Worm (Caenorhabditis elegans): ENCODE data around the gene nhr-56.

DNA sequence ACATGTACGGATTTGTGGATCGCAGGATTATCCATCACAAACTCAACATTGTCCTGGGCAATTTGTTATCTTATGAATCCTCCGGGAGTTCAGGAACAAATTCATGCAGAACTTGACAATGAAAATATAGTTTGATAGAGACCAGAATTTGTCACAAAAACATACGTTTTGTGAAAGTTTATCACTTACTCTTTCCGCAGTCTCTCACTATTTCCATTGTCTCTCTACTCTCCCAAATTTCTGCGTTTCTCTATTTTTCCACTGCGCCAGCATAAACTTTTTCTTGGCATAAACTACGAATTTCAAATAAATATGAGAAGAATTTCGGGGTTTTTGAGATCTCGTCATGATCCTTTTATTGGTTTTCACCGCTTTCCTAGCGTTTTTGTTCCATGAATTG lies 23.8 kb downstream of the nhr-56 start, which contains the start of gene cyp-33C3:
- TF ChIP-seq lin-15B (tag; optimal IDR thresholded peaks at IDR 0.05) (no peak), lin-39 (tag; optimal IDR thresholded peaks at IDR 0.05) (no peak), Y75B8A.6 (GFP tag; IDR thresholded peaks at IDR 0.05) (no peak), dmd-8 (GFP tag; IDR thresholded peaks at IDR 0.05) (no peak), egl-27 (tag; optimal IDR thresholded peaks at IDR 0.05) (no peak), pqm-1 (tag; optimal IDR thresholded peaks at IDR 0.05) (no peak), ces-1 (GFP tag; optimal IDR thresholded peaks at IDR 0.05) (no peak), daf-12 (tag; optimal IDR thresholded peaks at IDR 0.05) (no peak)

All from whole organism, L4 larva.